Worm (Caenorhabditis elegans) whole organism, L4 larva: Measurements from ENCODE around the gene K02A2.5.
A peak's percentile ranks its signal among the peaks of the same experiment; 100 is the strongest.

Experiments used
- D1046.2 ChIP-seq: fragments of 200-800 bp; sonication (Bioruptor generic); IDR thresholded peaks from 2 replicates; pipeline ENCODE4 v1.3.6; 2022; ENCODE audit warnings: missing genetic modification characterization, missing compliant biosample characterization
- aha-1 ChIP-seq: fragments of 150-350 bp; peaks from one replicate; lab custom pipeline; 2014; ENCODE audit warnings: missing biosample characterization, missing genetic modification characterization
- aly-2 ChIP-seq: sonication (generic microtip); optimal IDR thresholded peaks from 2 replicates; lab custom pipeline; 2018; ENCODE audit warnings: missing biosample characterization, missing genetic modification characterization
- ama-1 ChIP-seq: fragments of 150-350 bp; optimal IDR thresholded peaks from 2 replicates; lab custom pipeline; 2014; ENCODE audit warnings: inconsistent platforms, mixed read lengths
- arid-1 ChIP-seq: fragments of 200-800 bp; sonication (Bioruptor generic); conservative IDR thresholded peaks from 2 replicates; pipeline ENCODE4 v1.3.6; 2022; ENCODE audit warnings: missing genetic modification reagents, missing genetic modification characterization, missing compliant biosample characterization
- attf-4 ChIP-seq: sonication (generic microtip); optimal IDR thresholded peaks from 3 replicates; lab custom pipeline; 2017; ENCODE audit warnings: missing biosample characterization, missing genetic modification characterization
- ceh-32 ChIP-seq: sonication (generic microtip); optimal IDR thresholded peaks from 2 replicates; lab custom pipeline; 2016; ENCODE audit warnings: mild to moderate bottlenecking, missing genetic modification characterization, missing compliant biosample characterization; ENCODE audit not compliant: poor library complexity
- ceh-44 ChIP-seq: fragments of 200-800 bp; sonication (Bioruptor generic); IDR thresholded peaks from 2 replicates; pipeline ENCODE4 v1.3.6; 2022; ENCODE audit warnings: missing genetic modification reagents, missing genetic modification characterization, missing compliant biosample characterization
- ceh-62 ChIP-seq: sonication (generic microtip); optimal IDR thresholded peaks from 2 replicates; lab custom pipeline; 2017; ENCODE audit warnings: missing biosample characterization, missing genetic modification characterization
- ces-1 ChIP-seq: fragments of 150-350 bp; sonication (generic microtip); optimal IDR thresholded peaks from 4 replicates; lab custom pipeline; 2014; ENCODE audit warnings: missing biosample characterization, missing genetic modification reagents, missing genetic modification characterization
- ctbp-1 ChIP-seq: fragments of 200-800 bp; sonication (Bioruptor generic); IDR thresholded peaks from 2 replicates; pipeline ENCODE4 v1.3.6; 2022; ENCODE audit warnings: missing genetic modification reagents, missing genetic modification characterization, missing compliant biosample characterization
- daf-12 ChIP-seq: fragments of 150-350 bp; optimal IDR thresholded peaks from 2 replicates; lab custom pipeline; 2014; ENCODE audit warnings: missing biosample characterization, missing genetic modification reagents, missing genetic modification characterization
- daf-19 ChIP-seq: fragments of 200-800 bp; sonication (Bioruptor generic); conservative IDR thresholded peaks from 2 replicates; pipeline ENCODE4 v1.3.6; 2022; ENCODE audit warnings: missing genetic modification characterization, missing compliant biosample characterization
- daf-8 ChIP-seq: fragments of 200-800 bp; sonication (Bioruptor generic); IDR thresholded peaks from 2 replicates; pipeline ENCODE4 v1.3.6; 2022; ENCODE audit warnings: missing genetic modification characterization, missing compliant biosample characterization
- dmd-8 ChIP-seq: fragments of 200-800 bp; sonication (Bioruptor generic); IDR thresholded peaks from 2 replicates; pipeline ENCODE4 v1.3.6; 2022; ENCODE audit warnings: missing genetic modification characterization, missing compliant biosample characterization
- dpl-1 ChIP-seq: fragments of 150-350 bp; optimal IDR thresholded peaks from 2 replicates; lab custom pipeline; 2014; ENCODE audit warnings: missing biosample characterization, missing genetic modification reagents, missing genetic modification characterization
- egl-27 ChIP-seq: sonication (generic microtip); optimal IDR thresholded peaks from 3 replicates; lab custom pipeline; 2017; ENCODE audit warnings: missing biosample characterization, missing genetic modification reagents, missing genetic modification characterization
- fkh-10 ChIP-seq: fragments of 150-350 bp; optimal IDR thresholded peaks from 2 replicates; lab custom pipeline; 2014; ENCODE audit warnings: missing biosample characterization, missing genetic modification reagents, missing genetic modification characterization
- hif-1 ChIP-seq, 2 experiments: sonication (generic microtip); optimal IDR thresholded peaks; 2 replicates each; lab custom pipeline; 2016 to 2017; ENCODE audit warnings: missing compliant biosample characterization in 2 of 2, missing genetic modification characterization in 2 of 2, missing genetic modification reagents in 2 of 2, missing genotype in 2 of 2, mild to moderate bottlenecking in 1 of 2
- hlh-30 ChIP-seq: sonication (generic microtip); optimal IDR thresholded peaks from 2 replicates; lab custom pipeline; 2017; ENCODE audit warnings: antibody characterized with exemption, mild to moderate bottlenecking, missing genetic modification characterization, missing compliant biosample characterization; ENCODE audit not compliant: insufficient read depth
- lin-38 ChIP-seq: fragments of 200-800 bp; sonication (Bioruptor generic); IDR thresholded peaks from 2 replicates; pipeline ENCODE4 v1.3.6; 2022; ENCODE audit warnings: missing genetic modification reagents, missing genetic modification characterization, missing compliant biosample characterization
- mdl-1 ChIP-seq, 2 experiments: fragments of 150-350 bp in 1 of 2; sonication (generic microtip) in 1 of 2; optimal IDR thresholded peaks; 2 replicates each; lab custom pipeline; 2014 to 2017; ENCODE audit warnings: missing biosample characterization in 2 of 2, missing genetic modification characterization in 2 of 2
- mep-1 ChIP-seq: fragments of 150-350 bp; sonication (generic microtip); optimal IDR thresholded peaks from 3 replicates; lab custom pipeline; 2014; ENCODE audit warnings: missing biosample characterization, missing genetic modification characterization
- mxl-3 ChIP-seq: fragments of 200-800 bp; sonication (Bioruptor generic); optimal IDR thresholded peaks from 2 replicates; lab custom pipeline; 2018; ENCODE audit warnings: mild to moderate bottlenecking, missing genetic modification characterization, missing compliant biosample characterization
- nhr-11 ChIP-seq: fragments of 150-350 bp; optimal IDR thresholded peaks from 2 replicates; lab custom pipeline; 2014; ENCODE audit warnings: missing biosample characterization, missing genetic modification characterization
- nhr-111 ChIP-seq: fragments of 200-800 bp; sonication (Bioruptor generic); optimal IDR thresholded peaks from 2 replicates; lab custom pipeline; 2018; ENCODE audit warnings: mild to moderate bottlenecking, missing genetic modification characterization, missing compliant biosample characterization
- nhr-25 ChIP-seq: sonication (generic microtip); optimal IDR thresholded peaks from 2 replicates; lab custom pipeline; 2017; ENCODE audit warnings: missing genetic modification characterization, mild to moderate bottlenecking, missing compliant biosample characterization, antibody characterized with exemption, moderate library complexity, borderline replicate concordance; ENCODE audit not compliant: insufficient read depth
- nhr-28 ChIP-seq: fragments of 150-350 bp; optimal IDR thresholded peaks from 2 replicates; lab custom pipeline; 2014; ENCODE audit warnings: missing biosample characterization, missing genetic modification characterization
- nhr-41 ChIP-seq: fragments of 200-800 bp; sonication (Bioruptor generic); IDR thresholded peaks from 2 replicates; pipeline ENCODE4 v1.3.6; 2022; ENCODE audit warnings: missing genetic modification reagents, missing genetic modification characterization, missing compliant biosample characterization
- nhr-42 ChIP-seq: fragments of 200-800 bp; sonication (Bioruptor generic); IDR thresholded peaks from 2 replicates; pipeline ENCODE4 v1.3.6; 2022; ENCODE audit warnings: missing genetic modification characterization, missing compliant biosample characterization
- nhr-76 ChIP-seq: fragments of 150-350 bp; optimal IDR thresholded peaks from 2 replicates; lab custom pipeline; 2014; ENCODE audit warnings: missing biosample characterization, missing genetic modification characterization
- nhr-77 ChIP-seq: fragments of 150-350 bp; optimal IDR thresholded peaks from 2 replicates; lab custom pipeline; 2014; ENCODE audit warnings: missing biosample characterization, missing genetic modification characterization
- pha-4 ChIP-seq, 2 experiments: fragments of 150-350 bp in 1 of 2; fragments of 200-800 bp in 1 of 2; sonication (Bioruptor generic) in 1 of 2; IDR thresholded peaks in 1 of 2; optimal IDR thresholded peaks in 1 of 2; 2 replicates each; pipeline versions ENCODE4 v1.3.6 to Lab custom; 2014 to 2022; ENCODE audit warnings: missing genetic modification characterization in 2 of 2, missing genetic modification reagents in 2 of 2, missing biosample characterization in 1 of 2, missing compliant biosample characterization in 1 of 2
- sdz-12 ChIP-seq: fragments of 200-800 bp; sonication (Bioruptor generic); optimal IDR thresholded peaks from 2 replicates; lab custom pipeline; 2018; ENCODE audit warnings: mild to moderate bottlenecking, missing genetic modification characterization, missing compliant biosample characterization
- set-16 ChIP-seq: fragments of 200-800 bp; sonication (Bioruptor generic); IDR thresholded peaks from 2 replicates; pipeline ENCODE4 v1.3.6; 2022; ENCODE audit warnings: missing genetic modification reagents, missing genetic modification characterization, missing compliant biosample characterization
- snpc-1.2 ChIP-seq: fragments of 200-800 bp; sonication (Bioruptor generic); IDR thresholded peaks from 2 replicates; pipeline ENCODE4 v1.3.6; 2022; ENCODE audit warnings: missing genetic modification reagents, missing genetic modification characterization, missing compliant biosample characterization
- snpc-4 ChIP-seq: fragments of 150-350 bp; optimal IDR thresholded peaks from 2 replicates; lab custom pipeline; 2014; ENCODE audit warnings: missing biosample characterization, missing genetic modification characterization
- spr-1 ChIP-seq: sonication (generic microtip); optimal IDR thresholded peaks from 2 replicates; lab custom pipeline; 2016; ENCODE audit warnings: mild to moderate bottlenecking, missing genetic modification characterization, missing compliant biosample characterization
- tra-1 ChIP-seq: fragments of 200-800 bp; sonication (Bioruptor generic); IDR thresholded peaks from 2 replicates; pipeline ENCODE4 v1.3.6; 2022; ENCODE audit warnings: missing genetic modification reagents, missing genetic modification characterization, missing compliant biosample characterization
- unc-130 ChIP-seq: sonication (generic microtip); optimal IDR thresholded peaks from 2 replicates; lab custom pipeline; 2016; ENCODE audit warnings: missing genetic modification reagents, missing genetic modification characterization, missing compliant biosample characterization
- unc-62 ChIP-seq, 3 experiments: fragments of 150-350 bp in 1 of 3; sonication (generic microtip); optimal IDR thresholded peaks in 2 of 3; peaks in 1 of 3; 1 replicate in 1 of 3; 2 replicates in 2 of 3; lab custom pipeline; 2014 to 2017; ENCODE audit warnings: missing biosample characterization in 3 of 3, missing genetic modification characterization in 3 of 3, missing genetic modification reagents in 3 of 3, missing genotype in 1 of 3
- vab-7 ChIP-seq: fragments of 200-800 bp; sonication (Bioruptor generic); IDR thresholded peaks from 2 replicates; pipeline ENCODE4 v1.3.6; 2022; ENCODE audit warnings: missing genetic modification reagents, missing genetic modification characterization, missing compliant biosample characterization
- zfp-2 ChIP-seq: sonication (generic microtip); optimal IDR thresholded peaks from 2 replicates; lab custom pipeline; 2016; ENCODE audit warnings: mild to moderate bottlenecking, missing genetic modification characterization, missing compliant biosample characterization
- zip-2 ChIP-seq: fragments of 150-350 bp; optimal IDR thresholded peaks from 2 replicates; lab custom pipeline; 2014; ENCODE audit warnings: missing biosample characterization, missing genetic modification characterization

The K02A2.5 gene

ce11 chrII:7393922-7394689 is 17.7 kb downstream of the K02A2.5 start (continued):
- no peak for TF ChIP-seq vab-7 (GFP tag; lab: Robert Waterston, UW)
- TF ChIP-seq nhr-77 (tag; lab: Kevin White, UChicago): no peak
- no peak for TF ChIP-seq spr-1
- TF ChIP-seq unc-130 (GFP tag; lab: Kevin White, UChicago): no peak
- no peak for TF ChIP-seq fkh-10 (GFP tag; lab: Kevin White, UChicago)
- peak; percentile 19 for TF ChIP-seq nhr-28 (tag; lab: Kevin White, UChicago)
- TF ChIP-seq ceh-44: no peak
- no peak for TF ChIP-seq daf-8 (GFP tag; lab: Robert Waterston, UW)
- no peak for TF ChIP-seq ces-1 (GFP tag; lab: Kevin White, UChicago)
- TF ChIP-seq ctbp-1 (GFP tag; lab: Robert Waterston, UW): no peak
- TF ChIP-seq arid-1 (GFP tag; lab: Robert Waterston, UW): no peak
- TF ChIP-seq daf-12 (tag; lab: Kevin White, UChicago): no peak
- no peak for TF ChIP-seq unc-62 (GFP tag; optimal IDR thresholded peaks at IDR 0.05 in 1 of 2; lab: Kevin White, UChicago)
- TF ChIP-seq unc-62 (tag; optimal IDR thresholded peaks at IDR 0.05; lab: Kevin White, UChicago): no peak
- no peak for TF ChIP-seq D1046.2
- TF ChIP-seq sdz-12 (GFP tag; lab: Kevin White, UChicago): no peak
- peak; percentile 58 to 81 for TF ChIP-seq hif-1 (tag; optimal IDR thresholded peaks at IDR 0.05; lab: Kevin White, UChicago)

- TF ChIP-seq hlh-30 (tag; lab: Kevin White, UChicago) (peak; percentile 38), aly-2 (tag; lab: Kevin White, UChicago) (no peak), unc-62 (GFP tag; optimal IDR thresholded peaks at IDR 0.05 in 1 of 2; lab: Kevin White, UChicago) (peak in 1 of 2 experiments; percentile 63), unc-62 (tag; optimal IDR thresholded peaks at IDR 0.05; lab: Kevin White, UChicago) (no peak), mxl-3 (peak; percentile 28)
Observed at ce11 chrII:7393393-7393792, 18.4 kb downstream of the K02A2.5 start.

ce11 chrII:7392052-7392694 is 19.7 kb downstream of the K02A2.5 start:
- TF ChIP-seq egl-27 (tag; lab: Kevin White, UChicago) (no peak), ceh-44 (no peak), attf-4 (tag; lab: Kevin White, UChicago) (no peak), mdl-1 (tag; optimal IDR thresholded peaks at IDR 0.05; lab: Kevin White, UChicago) (peak; percentile 39 to 77), snpc-4 (tag; lab: Kevin White, UChicago) (no peak), mxl-3 (peak; percentile 71), dmd-8 (GFP tag; lab: Robert Waterston, UW) (no peak), snpc-1.2 (GFP tag; lab: Robert Waterston, UW) (no peak), ceh-32 (tag; lab: Kevin White, UChicago) (no peak), set-16 (no peak), pha-4 (GFP tag; IDR thresholded peaks at IDR 0.05; lab: Robert Waterston, UW) (no peak), pha-4 (tag; optimal IDR thresholded peaks at IDR 0.05; lab: Kevin White, UChicago) (no peak), hif-1 (tag; optimal IDR thresholded peaks at IDR 0.05; lab: Kevin White, UChicago) (peak in 1 of 2 experiments; percentile 48), zfp-2 (tag; lab: Kevin White, UChicago) (no peak), nhr-11 (tag; lab: Kevin White, UChicago) (peak; percentile 69), tra-1 (0 out of 2 replicates have a peak, but pooled peaks have one; percentile 42), daf-19 (GFP tag; lab: Robert Waterston, UW) (0 out of 2 replicates have a peak, but pooled peaks have one; percentile 44), lin-38 (GFP tag; lab: Robert Waterston, UW) (peak; percentile 29; the same call in 1 of the 2 replicates), nhr-111 (GFP tag; lab: Kevin White, UChicago) (no peak), daf-12 (tag; lab: Kevin White, UChicago) (no peak), nhr-42 (no peak), ceh-62 (tag; lab: Kevin White, UChicago) (no peak), nhr-25 (peak; percentile 86), aha-1 (peak; percentile 82), mep-1 (tag; lab: Kevin White, UChicago) (peak; percentile 75), nhr-41 (GFP tag; lab: Robert Waterston, UW) (peak; percentile 67; the same call in 1 of the 2 replicates), ama-1 (peak; percentile 36), nhr-76 (tag; lab: Kevin White, UChicago) (no peak), zip-2 (tag; lab: Kevin White, UChicago) (peak; percentile 93), dpl-1 (GFP tag; lab: Kevin White, UChicago) (no peak)
